Worm (Caenorhabditis elegans): ENCODE data around the gene seip-1.

The seip-1 gene

ce11 chrV:6016097-6016496, 36.9 kb downstream of the seip-1 start:
- no peak for TF ChIP-seq W03F9.2 (tag; optimal IDR thresholded peaks at IDR 0.05)
- TF ChIP-seq dao-5 (tag; optimal IDR thresholded peaks at IDR 0.05): no peak

ce11 chrV:6015546-6016089, 37.4 kb downstream of the seip-1 start:
- TF ChIP-seq him-1 (tag; optimal IDR thresholded peaks at IDR 0.05) (no peak), dao-5 (tag; optimal IDR thresholded peaks at IDR 0.05) (no peak), W03F9.2 (tag; optimal IDR thresholded peaks at IDR 0.05) (no peak)

DNA sequence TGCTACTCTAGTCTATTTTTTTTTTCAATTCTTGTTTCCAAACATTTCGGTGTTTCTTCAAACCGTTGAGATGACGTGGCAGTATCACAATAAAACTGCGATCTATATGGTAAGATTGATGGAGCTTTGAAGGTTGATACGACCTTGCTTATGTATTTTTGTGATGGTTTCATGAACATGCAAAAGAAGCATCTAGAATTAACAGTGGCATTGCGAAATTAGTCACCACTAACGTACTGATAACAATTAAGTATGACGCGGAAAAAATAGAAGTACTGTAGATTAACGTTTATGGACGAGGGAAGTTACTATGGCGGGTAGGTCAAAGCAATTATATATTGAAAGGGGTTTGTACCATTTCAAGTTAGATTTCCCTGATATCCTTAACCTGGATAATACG, 40.6 kb downstream of the seip-1 start:
- no peak for TF ChIP-seq W03F9.2 (tag; optimal IDR thresholded peaks at IDR 0.05)
- TF ChIP-seq dao-5 (tag; optimal IDR thresholded peaks at IDR 0.05): no peak
- no peak for TF ChIP-seq him-1 (tag; optimal IDR thresholded peaks at IDR 0.05)

DNA sequence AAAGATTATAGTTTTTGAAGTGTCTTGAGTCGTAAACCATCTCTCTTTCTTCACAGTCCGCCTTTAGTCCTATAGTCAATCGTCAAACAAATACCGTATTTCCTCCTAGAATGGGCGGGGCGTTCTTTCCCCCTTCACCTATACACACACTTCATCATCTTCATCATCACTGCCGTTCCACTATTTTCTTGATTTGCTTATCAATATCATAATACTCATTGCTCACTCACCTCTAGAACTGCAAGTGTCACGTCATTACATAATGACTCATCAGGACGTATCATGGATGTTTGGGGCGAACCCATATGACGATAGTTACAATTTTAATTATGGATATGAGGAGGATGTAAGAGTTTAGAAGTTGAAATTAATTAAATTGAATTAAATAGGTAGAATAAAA, 42.4 kb downstream of the seip-1 start:
- TF ChIP-seq him-1 (tag; optimal IDR thresholded peaks at IDR 0.05): no peak
- no peak for TF ChIP-seq W03F9.2 (tag; optimal IDR thresholded peaks at IDR 0.05)
- TF ChIP-seq dao-5 (tag; optimal IDR thresholded peaks at IDR 0.05): no peak

ce11 chrV:6007927-6008326, 45.1 kb downstream of the seip-1 start:
- TF ChIP-seq him-1 (tag; optimal IDR thresholded peaks at IDR 0.05): no peak
- no peak for TF ChIP-seq dao-5 (tag; optimal IDR thresholded peaks at IDR 0.05)
- no peak for TF ChIP-seq W03F9.2 (tag; optimal IDR thresholded peaks at IDR 0.05)

- no peak for TF ChIP-seq him-1 (tag; optimal IDR thresholded peaks at IDR 0.05)
- TF ChIP-seq dao-5 (tag; optimal IDR thresholded peaks at IDR 0.05): no peak
- TF ChIP-seq W03F9.2 (tag; optimal IDR thresholded peaks at IDR 0.05): no peak
Measured at ce11 chrV:6003301-6003700, 49.7 kb downstream of the seip-1 start, which contains the start of gene fos-1. Gene fos-1, plus strand, starts transcription at chrV:6003601.

Measured in whole organism, L4/young adult.